2 worm cellular contexts compared by ENCODE assay signal in genomic region chrIII:7584131-7584646, ce11.
TF ChIP-seq lines count a peak whose summit lies in the region.

Gene cup-5 (plus strand): TSS chrIII:7584181.

TF ChIP-seq in whole organism, L1 larva, 84 proteins besides CTCF, POLR2A, EP300 and RAD21 (continued from another document):
- TF ChIP-seq blmp-1 (tag; optimal IDR thresholded peaks at IDR 0.05; lab: Kevin White, UChicago) (peak; percentile 60), elt-3 (tag; optimal IDR thresholded peaks at IDR 0.05; lab: Kevin White, UChicago) (peak in 1 of 6 experiments; percentile 23), isw-1 (GFP tag; IDR thresholded peaks at IDR 0.05; lab: Robert Waterston, UW) (no peak), ztf-4 (tag; optimal IDR thresholded peaks at IDR 0.05; lab: Kevin White, UChicago) (no peak), fos-1 (tag; optimal IDR thresholded peaks at IDR 0.05; lab: Kevin White, UChicago) (no peak), rnt-1 (tag; optimal IDR thresholded peaks at IDR 0.05; lab: Kevin White, UChicago) (peak; percentile 38), mef-2 (tag; optimal IDR thresholded peaks at IDR 0.05; lab: Kevin White, UChicago) (no peak), grh-1 (GFP tag; IDR thresholded peaks at IDR 0.05; lab: Robert Waterston, UW) (no peak), hlh-17 (GFP tag; optimal IDR thresholded peaks at IDR 0.05; lab: Kevin White, UChicago; ENCODE audit: borderline replicate concordance) (no peak), lin-14 (GFP tag; optimal IDR thresholded peaks at IDR 0.05; lab: Kevin White, UChicago) (peak; percentile 44), ceh-82 (tag; optimal IDR thresholded peaks at IDR 0.05; lab: Kevin White, UChicago) (peak; percentile 5 to 35 (median 16)), ceh-90 (tag; optimal IDR thresholded peaks at IDR 0.05; lab: Kevin White, UChicago) (no peak), snpc-4 (tag; optimal IDR thresholded peaks at IDR 0.05; lab: Kevin White, UChicago) (no peak), sox-4 (tag; optimal IDR thresholded peaks at IDR 0.05; lab: Kevin White, UChicago) (no peak), nhr-85 (tag; lab: Kevin White, UChicago) (peak; percentile 49), ztf-11 (tag; optimal IDR thresholded peaks at IDR 0.05; lab: Kevin White, UChicago) (no peak), nhr-76 (tag; optimal IDR thresholded peaks at IDR 0.05; lab: Kevin White, UChicago) (no peak), ceh-63 (GFP tag; optimal IDR thresholded peaks at IDR 0.05; lab: Kevin White, UChicago) (no peak), nhr-47 (tag; optimal IDR thresholded peaks at IDR 0.05; lab: Kevin White, UChicago) (peak; percentile 34), mep-1 (tag; optimal IDR thresholded peaks at IDR 0.05; lab: Kevin White, UChicago) (peak; percentile 55), lin-35 (GFP tag; optimal IDR thresholded peaks at IDR 0.05; lab: Kevin White, UChicago) (peak; percentile 15 to 66), nhr-19 (GFP tag; conservative IDR thresholded peaks at IDR 0.05; lab: Robert Waterston, UW) (peak; percentile 32; the same call in 1 of the 2 replicates), ces-1 (GFP tag; optimal IDR thresholded peaks at IDR 0.05; lab: Kevin White, UChicago) (no peak), sptf-1 (tag; optimal IDR thresholded peaks at IDR 0.05; lab: Kevin White, UChicago) (no peak), fkh-10 (GFP tag; optimal IDR thresholded peaks at IDR 0.05; lab: Kevin White, UChicago) (no peak), alr-1 (tag; optimal IDR thresholded peaks at IDR 0.05; lab: Kevin White, UChicago; ENCODE audit: borderline replicate concordance) (no peak), egl-27 (tag; optimal IDR thresholded peaks at IDR 0.05; lab: Kevin White, UChicago) (no peak), dsc-1 (tag; optimal IDR thresholded peaks at IDR 0.05; lab: Kevin White, UChicago) (no peak), C16A3.4 (tag; optimal IDR thresholded peaks at IDR 0.05; lab: Kevin White, UChicago) (peak; percentile 32), ceh-8 (GFP tag; optimal IDR thresholded peaks at IDR 0.05; lab: Kevin White, UChicago) (no peak), F16B12.6 (tag; optimal IDR thresholded peaks at IDR 0.05; lab: Kevin White, UChicago) (peak; percentile 90), fkh-8 (tag; optimal IDR thresholded peaks at IDR 0.05; lab: Kevin White, UChicago) (no peak), C34B4.2 (tag; optimal IDR thresholded peaks at IDR 0.05; lab: Kevin White, UChicago) (no peak), egl-13 (tag; optimal IDR thresholded peaks at IDR 0.05; lab: Kevin White, UChicago) (no peak), skn-1 (tag; optimal IDR thresholded peaks at IDR 0.05; lab: Kevin White, UChicago) (no peak), xbp-1 (tag; optimal IDR thresholded peaks at IDR 0.05; lab: Kevin White, UChicago) (peak; percentile 30), irx-1 (tag; optimal IDR thresholded peaks at IDR 0.05; lab: Kevin White, UChicago) (no peak), vab-15 (tag; optimal IDR thresholded peaks at IDR 0.05; lab: Kevin White, UChicago) (no peak), nhr-84 (tag; optimal IDR thresholded peaks at IDR 0.05; lab: Kevin White, UChicago) (no peak), snu-23 (GFP tag; optimal IDR thresholded peaks at IDR 0.05; lab: Kevin White, UChicago) (peak; percentile 44), pax-3 (tag; optimal IDR thresholded peaks at IDR 0.05; lab: Kevin White, UChicago) (no peak), lir-3 (tag; optimal IDR thresholded peaks at IDR 0.05; lab: Kevin White, UChicago; ENCODE audit: poor library complexity) (no peak), hpl-2 (GFP tag; optimal IDR thresholded peaks at IDR 0.05; lab: Kevin White, UChicago) (no peak), sup-37 (GFP tag; optimal IDR thresholded peaks at IDR 0.05; lab: Kevin White, UChicago) (no peak), nhr-20 (tag; optimal IDR thresholded peaks at IDR 0.05; lab: Kevin White, UChicago) (peak; percentile 26), aly-2 (tag; optimal IDR thresholded peaks at IDR 0.05; lab: Kevin White, UChicago) (peak; percentile 16), aha-1 (tag; optimal IDR thresholded peaks at IDR 0.05; lab: Kevin White, UChicago) (no peak), ets-5 (GFP tag; IDR thresholded peaks at IDR 0.05; lab: Robert Waterston, UW) (no peak), lsy-2 (tag; optimal IDR thresholded peaks at IDR 0.05; lab: Kevin White, UChicago) (peak; percentile 67 to 74), hlh-4 (tag; optimal IDR thresholded peaks at IDR 0.05; lab: Kevin White, UChicago) (no peak), pag-3 (tag; optimal IDR thresholded peaks at IDR 0.05; lab: Kevin White, UChicago; ENCODE audit: borderline replicate concordance, insufficient read depth) (no peak), nhr-71 (tag; optimal IDR thresholded peaks at IDR 0.05; lab: Kevin White, UChicago) (peak; percentile 49), nhr-77 (tag; optimal IDR thresholded peaks at IDR 0.05; lab: Kevin White, UChicago) (no peak), dpl-1 (GFP tag; optimal IDR thresholded peaks at IDR 0.05; lab: Kevin White, UChicago) (peak; percentile 22 to 69 (median 57))

TF ChIP-seq in whole organism, young adult, 124 proteins besides CTCF, POLR2A, EP300 and RAD21 (continued from another document):
- no peak for TF ChIP-seq madf-3 (GFP tag; IDR thresholded peaks at IDR 0.05; lab: Robert Waterston, UW)
- no peak for TF ChIP-seq hsf-1 (GFP tag; IDR thresholded peaks at IDR 0.05; lab: Robert Waterston, UW)
- TF ChIP-seq ekl-4 (GFP tag; IDR thresholded peaks at IDR 0.05; lab: Robert Waterston, UW), result no peak
- no peak for TF ChIP-seq lin-26 (GFP tag; IDR thresholded peaks at IDR 0.05; lab: Robert Waterston, UW)
- no peak for TF ChIP-seq egrh-3 (GFP tag; IDR thresholded peaks at IDR 0.05; lab: Robert Waterston, UW)
- TF ChIP-seq sptf-2 (GFP tag; optimal IDR thresholded peaks at IDR 0.05; lab: Kevin White, UChicago), result no peak
- TF ChIP-seq ztf-3 (GFP tag; optimal IDR thresholded peaks at IDR 0.05; lab: Kevin White, UChicago), result no peak
- TF ChIP-seq cebp-2 (GFP tag; IDR thresholded peaks at IDR 0.05; lab: Robert Waterston, UW), result no peak
- peak; percentile 26 for TF ChIP-seq lin-54 (GFP tag; optimal IDR thresholded peaks at IDR 0.05; lab: Kevin White, UChicago)
- TF ChIP-seq attf-6 (GFP tag; IDR thresholded peaks at IDR 0.05; lab: Robert Waterston, UW), result no peak
- TF ChIP-seq snpc-1.1 (tag; optimal IDR thresholded peaks at IDR 0.05; lab: Kevin White, UChicago; ENCODE audit: insufficient read depth), result peak; percentile 35
- TF ChIP-seq mcd-1 (GFP tag; IDR thresholded peaks at IDR 0.05; lab: Robert Waterston, UW), result no peak
- TF ChIP-seq dpff-1 (tag; optimal IDR thresholded peaks at IDR 0.05; lab: Kevin White, UChicago), result no peak
- peak; percentile 9 for TF ChIP-seq snpc-4 (GFP tag; optimal IDR thresholded peaks at IDR 0.05; lab: Kevin White, UChicago)
- no peak for TF ChIP-seq snpc-4 (tag; optimal IDR thresholded peaks at IDR 0.05; lab: Kevin White, UChicago)
- peak; percentile 81 for TF ChIP-seq lsl-1 (GFP tag; optimal IDR thresholded peaks at IDR 0.05; lab: Kevin White, UChicago)
- no peak for TF ChIP-seq zfh-2 (GFP tag; conservative IDR thresholded peaks at IDR 0.05; lab: Robert Waterston, UW)
- TF ChIP-seq ztf-6 (GFP tag; IDR thresholded peaks at IDR 0.05; lab: Robert Waterston, UW), result no peak
- no peak for TF ChIP-seq F10E7.11 (tag; optimal IDR thresholded peaks at IDR 0.05; lab: Kevin White, UChicago)
- TF ChIP-seq tlf-1 (GFP tag; optimal IDR thresholded peaks at IDR 0.05; lab: Kevin White, UChicago), result no peak
- no peak for TF ChIP-seq let-526 (GFP tag; IDR thresholded peaks at IDR 0.05; lab: Robert Waterston, UW)
- TF ChIP-seq ceh-79 (tag; optimal IDR thresholded peaks at IDR 0.05; lab: Kevin White, UChicago), result no peak
- TF ChIP-seq madf-6 (GFP tag; IDR thresholded peaks at IDR 0.05; lab: Robert Waterston, UW), result peak; percentile 73
- no peak for TF ChIP-seq F55B11.4 (tag; optimal IDR thresholded peaks at IDR 0.05; lab: Kevin White, UChicago; ENCODE audit: borderline replicate concordance, insufficient read depth)
- no peak for TF ChIP-seq F57C9.4 (tag; optimal IDR thresholded peaks at IDR 0.05; lab: Kevin White, UChicago)
- no peak for TF ChIP-seq pbrm-1 (GFP tag; IDR thresholded peaks at IDR 0.05; lab: Robert Waterston, UW)
- TF ChIP-seq sea-2 (GFP tag; IDR thresholded peaks at IDR 0.05; lab: Robert Waterston, UW), result no peak
- no peak for TF ChIP-seq Y95B8A.8 (GFP tag; IDR thresholded peaks at IDR 0.05; lab: Robert Waterston, UW)
- TF ChIP-seq ZK185.1 (tag; optimal IDR thresholded peaks at IDR 0.05; lab: Kevin White, UChicago; ENCODE audit: poor library complexity, severe bottlenecking), result no peak
- no peak for TF ChIP-seq K12H6.12 (tag; optimal IDR thresholded peaks at IDR 0.05; lab: Kevin White, UChicago)
- no peak for TF ChIP-seq lin-40 (tag; optimal IDR thresholded peaks at IDR 0.05; lab: Kevin White, UChicago)
- TF ChIP-seq lin-35 (GFP tag; optimal IDR thresholded peaks at IDR 0.05; lab: Kevin White, UChicago), result no peak
- no peak for TF ChIP-seq fkh-3 (tag; optimal IDR thresholded peaks at IDR 0.05; lab: Kevin White, UChicago)
- TF ChIP-seq F52B5.7 (tag; optimal IDR thresholded peaks at IDR 0.05; lab: Kevin White, UChicago), result no peak
- TF ChIP-seq T07F8.4 (tag; optimal IDR thresholded peaks at IDR 0.05; lab: Kevin White, UChicago), result no peak
- TF ChIP-seq K11D2.4 (GFP tag; IDR thresholded peaks at IDR 0.05; lab: Robert Waterston, UW), result no peak
- TF ChIP-seq B0019.2 (GFP tag; conservative IDR thresholded peaks at IDR 0.05; lab: Robert Waterston, UW), result no peak
- TF ChIP-seq Y56A3A.18 (GFP tag; IDR thresholded peaks at IDR 0.05; lab: Robert Waterston, UW), result no peak
- TF ChIP-seq repo-1 (tag; optimal IDR thresholded peaks at IDR 0.05; lab: Kevin White, UChicago), result no peak
- peak; percentile 37 for TF ChIP-seq F23B12.7 (tag; optimal IDR thresholded peaks at IDR 0.05; lab: Kevin White, UChicago; ENCODE audit: insufficient read depth)
- no peak for TF ChIP-seq C06A6.2 (GFP tag; conservative IDR thresholded peaks at IDR 0.05; lab: Robert Waterston, UW)
- TF ChIP-seq ztf-18 (tag; optimal IDR thresholded peaks at IDR 0.05; lab: Kevin White, UChicago), result peak; percentile 24
- no peak for TF ChIP-seq B0261.1 (tag; optimal IDR thresholded peaks at IDR 0.05; lab: Kevin White, UChicago)
- TF ChIP-seq Y53G8AR.9 (GFP tag; conservative IDR thresholded peaks at IDR 0.05; lab: Robert Waterston, UW), result no peak
- no peak for TF ChIP-seq ztf-26 (tag; optimal IDR thresholded peaks at IDR 0.05; lab: Kevin White, UChicago)
- no peak for TF ChIP-seq F57A8.1 (GFP tag; optimal IDR thresholded peaks at IDR 0.05; lab: Kevin White, UChicago)
- no peak for TF ChIP-seq hlh-26 (GFP tag; conservative IDR thresholded peaks at IDR 0.05; lab: Robert Waterston, UW)
- TF ChIP-seq hlh-12 (tag; optimal IDR thresholded peaks at IDR 0.05; lab: Kevin White, UChicago), result no peak
- no peak for TF ChIP-seq rec-8 (tag; optimal IDR thresholded peaks at IDR 0.05; lab: Kevin White, UChicago)
- TF ChIP-seq somi-1 (GFP tag; optimal IDR thresholded peaks at IDR 0.05; lab: Kevin White, UChicago), result no peak
- TF ChIP-seq die-1 (tag; optimal IDR thresholded peaks at IDR 0.05; lab: Kevin White, UChicago), result no peak
- TF ChIP-seq dox-1 (GFP tag; IDR thresholded peaks at IDR 0.05; lab: Robert Waterston, UW), result no peak
- TF ChIP-seq sdz-38 (tag; optimal IDR thresholded peaks at IDR 0.05; lab: Kevin White, UChicago), result no peak
- TF ChIP-seq lir-1 (GFP tag; conservative IDR thresholded peaks at IDR 0.05; lab: Robert Waterston, UW), result no peak
- TF ChIP-seq egl-18 (GFP tag; IDR thresholded peaks at IDR 0.05; lab: Robert Waterston, UW), result no peak
- no peak for TF ChIP-seq F49E8.2 (tag; optimal IDR thresholded peaks at IDR 0.05; lab: Kevin White, UChicago; ENCODE audit: insufficient read depth)
- no peak for TF ChIP-seq ceh-100 (GFP tag; IDR thresholded peaks at IDR 0.05; lab: Robert Waterston, UW)
- no peak for TF ChIP-seq bed-2 (GFP tag; IDR thresholded peaks at IDR 0.05; lab: Robert Waterston, UW)
- TF ChIP-seq zim-3 (tag; optimal IDR thresholded peaks at IDR 0.05; lab: Kevin White, UChicago), result no peak
- TF ChIP-seq T26A5.8 (tag; optimal IDR thresholded peaks at IDR 0.05; lab: Kevin White, UChicago), result no peak
- TF ChIP-seq hrde-1 (tag; optimal IDR thresholded peaks at IDR 0.05; lab: Kevin White, UChicago; ENCODE audit: borderline replicate concordance), result no peak
- TF ChIP-seq Y79H2A.3 (GFP tag; conservative IDR thresholded peaks at IDR 0.05; lab: Robert Waterston, UW), result no peak
- TF ChIP-seq aptf-3 (GFP tag; IDR thresholded peaks at IDR 0.05; lab: Robert Waterston, UW), result no peak
- no peak for TF ChIP-seq mel-28 (tag; optimal IDR thresholded peaks at IDR 0.05; lab: Kevin White, UChicago; ENCODE audit: borderline replicate concordance)
- no peak for TF ChIP-seq hmg-20 (GFP tag; IDR thresholded peaks at IDR 0.05; lab: Robert Waterston, UW)
- no peak; the same call in 1 of the 2 replicates for TF ChIP-seq hmg-1.2 (GFP tag; IDR thresholded peaks at IDR 0.05; lab: Robert Waterston, UW)
- TF ChIP-seq athp-1 (tag; optimal IDR thresholded peaks at IDR 0.05; lab: Kevin White, UChicago), result peak; percentile 90
- TF ChIP-seq ztf-25 (GFP tag; IDR thresholded peaks at IDR 0.05; lab: Robert Waterston, UW), result no peak
- TF ChIP-seq F37B4.10 (GFP tag; IDR thresholded peaks at IDR 0.05; lab: Robert Waterston, UW), result no peak
- TF ChIP-seq attf-5 (GFP tag; optimal IDR thresholded peaks at IDR 0.05; lab: Kevin White, UChicago), result no peak
- peak; percentile 48 for TF ChIP-seq madf-8 (GFP tag; conservative IDR thresholded peaks at IDR 0.05; lab: Robert Waterston, UW)
- TF ChIP-seq nhr-90 (tag; optimal IDR thresholded peaks at IDR 0.05; lab: Kevin White, UChicago), result no peak
- no peak for TF ChIP-seq F22D6.2 (tag; optimal IDR thresholded peaks at IDR 0.05; lab: Kevin White, UChicago)
- TF ChIP-seq Y67H2A.10 (GFP tag; conservative IDR thresholded peaks at IDR 0.05; lab: Robert Waterston, UW), result no peak
- TF ChIP-seq gei-17 (GFP tag; optimal IDR thresholded peaks at IDR 0.05; lab: Kevin White, UChicago), result no peak
- TF ChIP-seq ceh-40 (GFP tag; IDR thresholded peaks at IDR 0.05; lab: Robert Waterston, UW), result no peak
- TF ChIP-seq him-1 (tag; optimal IDR thresholded peaks at IDR 0.05; lab: Kevin White, UChicago), result no peak
- no peak for TF ChIP-seq pha-4 (tag; optimal IDR thresholded peaks at IDR 0.05; lab: Kevin White, UChicago)
- TF ChIP-seq nfya-2 (GFP tag; IDR thresholded peaks at IDR 0.05; lab: Robert Waterston, UW), result no peak
- TF ChIP-seq dpl-1 (GFP tag; optimal IDR thresholded peaks at IDR 0.05; lab: Kevin White, UChicago), result peak; percentile 37
- TF ChIP-seq tbx-9 (tag; optimal IDR thresholded peaks at IDR 0.05; lab: Kevin White, UChicago; ENCODE audit: borderline replicate concordance), result no peak
- TF ChIP-seq C17E4.6 (GFP tag; IDR thresholded peaks at IDR 0.05; lab: Robert Waterston, UW), result no peak
